Worm (Caenorhabditis elegans): Measurements from ENCODE around the gene fbxc-55.
"Not testable (repeated sequence)": the region's sequence is repeated elsewhere in the genome, so short reads cannot be mapped to it uniquely, and the experiment has no call there.

DNA sequence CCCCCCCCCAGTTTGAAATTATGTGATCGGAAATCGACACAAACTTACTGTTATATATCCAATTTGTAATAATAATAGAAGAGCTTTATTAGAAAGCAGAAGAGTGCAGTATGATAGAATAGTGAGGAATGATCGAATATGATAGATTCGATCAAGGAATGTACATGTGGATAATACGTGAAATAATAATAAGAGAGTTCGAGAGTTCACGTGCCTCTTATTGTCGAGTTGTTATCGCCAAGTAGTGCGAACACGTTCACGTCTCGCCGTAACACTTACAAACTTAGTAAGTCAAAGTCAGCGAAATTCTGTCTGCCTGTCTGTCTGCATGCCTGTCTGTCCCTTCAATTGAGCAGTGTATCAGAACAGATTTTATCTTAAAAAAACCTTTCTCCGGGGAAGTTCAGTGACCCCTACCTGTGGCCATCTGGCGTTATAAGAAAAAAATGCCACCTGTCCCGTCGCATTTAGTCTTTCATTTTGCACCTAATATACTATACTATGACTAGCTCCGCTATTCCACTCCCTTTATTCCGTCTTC lies 13.4 kb upstream of the fbxc-55 start, which contains the start of the genes Y27F2A.6 and Y27F2A.8:
- TF ChIP-seq dmd-6, php-3, ctbp-1, madf-5 (GFP tag; IDR thresholded peaks at IDR 0.05): not testable (repeated sequence)
